Worm (Caenorhabditis elegans) whole organism, late embryonic: ENCODE measurements around the gene C05B5.4.

ENCODE experiments used
- C08G9.2 ChIP-seq: sonication (generic microtip); optimal IDR thresholded peaks from 2 replicates; lab custom pipeline; 2016; ENCODE audit warnings: mild to moderate bottlenecking, missing genetic modification characterization, moderate library complexity, missing compliant biosample characterization
- T23F11.4 ChIP-seq: fragments of 200-800 bp; sonication (Bioruptor generic); optimal IDR thresholded peaks from 2 replicates; lab custom pipeline; 2018; ENCODE audit warnings: mild to moderate bottlenecking, missing genetic modification characterization, missing compliant biosample characterization
- Y22D7AL.16 ChIP-seq: sonication (generic microtip); optimal IDR thresholded peaks from 2 replicates; lab custom pipeline; 2016; ENCODE audit warnings: missing genetic modification characterization, missing compliant biosample characterization
- ahr-1 ChIP-seq: sonication (generic microtip); optimal IDR thresholded peaks from 2 replicates; lab custom pipeline; 2016; ENCODE audit warnings: missing genetic modification characterization, missing compliant biosample characterization
- ceh-18 ChIP-seq: sonication (generic microtip); optimal IDR thresholded peaks from 2 replicates; lab custom pipeline; 2016; ENCODE audit warnings: missing genetic modification characterization, missing compliant biosample characterization
- ceh-19 ChIP-seq: fragments of 200-800 bp; sonication (Bioruptor generic); optimal IDR thresholded peaks from 2 replicates; lab custom pipeline; 2018; ENCODE audit warnings: mild to moderate bottlenecking, missing genetic modification characterization, missing compliant biosample characterization
- ceh-31 ChIP-seq: sonication (generic microtip); optimal IDR thresholded peaks from 2 replicates; lab custom pipeline; 2016; ENCODE audit warnings: missing genetic modification characterization, missing compliant biosample characterization
- ceh-34 ChIP-seq: sonication (generic microtip); optimal IDR thresholded peaks from 2 replicates; lab custom pipeline; 2016; ENCODE audit warnings: mild to moderate bottlenecking, missing genetic modification characterization, missing compliant biosample characterization
- ceh-45 ChIP-seq: fragments of 200-800 bp; sonication (Bioruptor generic); IDR thresholded peaks from 2 replicates; pipeline ENCODE4 v1.3.6; 2022; ENCODE audit warnings: missing genetic modification reagents, missing genetic modification characterization, missing compliant biosample characterization
- ceh-6 ChIP-seq: fragments of 200-800 bp; sonication (Bioruptor generic); optimal IDR thresholded peaks from 2 replicates; lab custom pipeline; 2018; ENCODE audit warnings: mild to moderate bottlenecking, missing genetic modification characterization, missing compliant biosample characterization
- ceh-9 ChIP-seq: sonication (generic microtip); optimal IDR thresholded peaks from 2 replicates; lab custom pipeline; 2016; ENCODE audit warnings: mild to moderate bottlenecking, missing genetic modification characterization, inconsistent platforms, missing compliant biosample characterization
- che-1 ChIP-seq: sonication (generic microtip); optimal IDR thresholded peaks from 2 replicates; lab custom pipeline; 2016; ENCODE audit warnings: mild to moderate bottlenecking, missing genetic modification characterization, missing compliant biosample characterization
- dmd-4 ChIP-seq: sonication (generic microtip); optimal IDR thresholded peaks from 2 replicates; lab custom pipeline; 2016; ENCODE audit warnings: borderline replicate concordance, missing genetic modification characterization, missing compliant biosample characterization
- dve-1 ChIP-seq: sonication (generic microtip); optimal IDR thresholded peaks from 2 replicates; lab custom pipeline; 2017; ENCODE audit warnings: antibody characterized with exemption, mild to moderate bottlenecking, missing genetic modification characterization, missing compliant biosample characterization
- fax-1 ChIP-seq: sonication (generic microtip); optimal IDR thresholded peaks from 2 replicates; lab custom pipeline; 2016; ENCODE audit warnings: missing genotype, missing genetic modification characterization, missing compliant biosample characterization
- fkh-6 ChIP-seq: sonication (generic microtip); optimal IDR thresholded peaks from 2 replicates; lab custom pipeline; 2016; ENCODE audit warnings: missing genetic modification characterization, missing compliant biosample characterization
- hlh-15 ChIP-seq: sonication (generic microtip); optimal IDR thresholded peaks from 2 replicates; lab custom pipeline; 2016; ENCODE audit warnings: missing genetic modification characterization, missing compliant biosample characterization
- hlh-8 ChIP-seq: sonication (generic microtip); optimal IDR thresholded peaks from 2 replicates; lab custom pipeline; 2016; ENCODE audit warnings: missing genotype, missing genetic modification characterization, missing compliant biosample characterization
- lim-6 ChIP-seq: sonication (generic microtip); optimal IDR thresholded peaks from 2 replicates; lab custom pipeline; 2016; ENCODE audit warnings: missing genetic modification characterization, missing compliant biosample characterization
- lin-11 ChIP-seq: fragments of 200-800 bp; sonication (Bioruptor generic); optimal IDR thresholded peaks from 2 replicates; lab custom pipeline; 2018; ENCODE audit warnings: mild to moderate bottlenecking, missing genetic modification characterization, missing compliant biosample characterization
- mec-3 ChIP-seq: sonication (generic microtip); optimal IDR thresholded peaks from 2 replicates; lab custom pipeline; 2016; ENCODE audit warnings: borderline replicate concordance, missing genetic modification characterization, missing compliant biosample characterization
- nfya-1 ChIP-seq: sonication (generic microtip); optimal IDR thresholded peaks from 2 replicates; lab custom pipeline; 2017; ENCODE audit warnings: missing genetic modification characterization, mild to moderate bottlenecking, missing compliant biosample characterization, antibody characterized with exemption, moderate library complexity
- pax-1 ChIP-seq: fragments of 150-350 bp; optimal IDR thresholded peaks from 2 replicates; lab custom pipeline; 2014; ENCODE audit warnings: missing biosample characterization, missing genetic modification characterization
- pros-1 ChIP-seq: fragments of 150-350 bp; optimal IDR thresholded peaks from 2 replicates; lab custom pipeline; 2014; ENCODE audit warnings: missing biosample characterization, missing genetic modification reagents, missing genetic modification characterization
- ref-2 ChIP-seq: sonication (generic microtip); optimal IDR thresholded peaks from 2 replicates; lab custom pipeline; 2016; ENCODE audit warnings: missing genetic modification characterization, missing compliant biosample characterization
- sox-4 ChIP-seq: sonication (generic microtip); optimal IDR thresholded peaks from 2 replicates; lab custom pipeline; 2017; ENCODE audit warnings: mild to moderate bottlenecking, missing genetic modification characterization, inconsistent platforms, missing compliant biosample characterization
- syd-9 ChIP-seq: sonication (generic microtip); optimal IDR thresholded peaks from 2 replicates; lab custom pipeline; 2016; ENCODE audit warnings: mild to moderate bottlenecking, missing genetic modification characterization, moderate library complexity, missing compliant biosample characterization
- ttx-3 ChIP-seq: sonication (generic microtip); optimal IDR thresholded peaks from 2 replicates; lab custom pipeline; 2016; ENCODE audit warnings: missing genetic modification reagents, missing genetic modification characterization, missing compliant biosample characterization
- unc-3 ChIP-seq, 2 experiments: fragments of 200-800 bp in 1 of 2; sonication (Bioruptor generic) in 1 of 2; sonication (generic microtip) in 1 of 2; conservative IDR thresholded peaks in 1 of 2; optimal IDR thresholded peaks in 1 of 2; 2 replicates each; pipeline versions ENCODE4 v1.3.6 to Lab custom; 2016 to 2022; ENCODE audit warnings: missing compliant biosample characterization in 2 of 2, missing genetic modification characterization in 2 of 2, missing genetic modification reagents in 1 of 2
- unc-42 ChIP-seq: sonication (generic microtip); optimal IDR thresholded peaks from 2 replicates; lab custom pipeline; 2016; ENCODE audit warnings: missing genotype, missing genetic modification characterization, missing compliant biosample characterization
- unc-55 ChIP-seq: sonication (generic microtip); optimal IDR thresholded peaks from 2 replicates; lab custom pipeline; 2017; ENCODE audit warnings: missing biosample characterization, missing genetic modification reagents, missing genetic modification characterization
- zip-5 ChIP-seq: sonication (generic microtip); optimal IDR thresholded peaks from 2 replicates; lab custom pipeline; 2016; ENCODE audit warnings: missing genetic modification characterization, missing compliant biosample characterization
- ztf-16 ChIP-seq: sonication (generic microtip); optimal IDR thresholded peaks from 2 replicates; lab custom pipeline; 2017; ENCODE audit warnings: missing genetic modification characterization, missing compliant biosample characterization

The C05B5.4 gene

ce11 chrIII:9956123-9956522 lies 37.6 kb upstream of the C05B5.4 start, which contains the start of gene mog-1:
Gene mog-1, minus strand, starts transcription at chrIII:9956215.
- no peak for TF ChIP-seq ztf-16 (tag; lab: Kevin White, UChicago)
- no peak for TF ChIP-seq fkh-6
- no peak for TF ChIP-seq dmd-4 (tag; lab: Kevin White, UChicago)
- TF ChIP-seq pros-1 (tag; lab: Kevin White, UChicago) = no peak
- TF ChIP-seq nfya-1 = no peak
- TF ChIP-seq che-1 (tag; lab: Kevin White, UChicago) = no peak
- no peak for TF ChIP-seq unc-3 (GFP tag; conservative IDR thresholded peaks at IDR 0.05; lab: Robert Waterston, UW)
- no peak for TF ChIP-seq unc-3 (tag; optimal IDR thresholded peaks at IDR 0.05; lab: Kevin White, UChicago)
- no peak for TF ChIP-seq hlh-15 (tag; lab: Kevin White, UChicago)
- TF ChIP-seq, all 69 proteins: peak for 0

ce11 chrIII:9956665-9957401 lies 36.9 kb upstream of the C05B5.4 start, which contains the start of gene alx-1:
Gene alx-1, plus strand, starts transcription at chrIII:9957351.
- TF ChIP-seq syd-9 (tag; lab: Kevin White, UChicago) (no peak), fax-1 (tag; lab: Kevin White, UChicago) (no peak), zip-5 (no peak)

- no peak for TF ChIP-seq ceh-45 (GFP tag; lab: Robert Waterston, UW)
- no peak for TF ChIP-seq ceh-31 (tag; lab: Kevin White, UChicago)
- TF ChIP-seq ceh-19 (GFP tag; lab: Kevin White, UChicago) = no peak
- TF ChIP-seq hlh-8 (tag; lab: Kevin White, UChicago) = no peak
- no peak for TF ChIP-seq dve-1 (tag; lab: Kevin White, UChicago)
- TF ChIP-seq unc-3 (GFP tag; conservative IDR thresholded peaks at IDR 0.05; lab: Robert Waterston, UW) = no peak
- no peak for TF ChIP-seq unc-3 (tag; optimal IDR thresholded peaks at IDR 0.05; lab: Kevin White, UChicago)
- no peak for TF ChIP-seq unc-42
- TF ChIP-seq fkh-6 = no peak
- TF ChIP-seq ceh-9 (tag; lab: Kevin White, UChicago) = no peak
- TF ChIP-seq ceh-34 = no peak
Observed at ce11 chrIII:9963447-9963846, 30.2 kb upstream of the C05B5.4 start.

- TF ChIP-seq fkh-6 (no peak), ztf-16 (tag; lab: Kevin White, UChicago) (no peak), ceh-9 (tag; lab: Kevin White, UChicago) (no peak), ceh-6 (GFP tag; lab: Kevin White, UChicago) (no peak), Y22D7AL.16 (tag; lab: Kevin White, UChicago) (no peak), hlh-8 (tag; lab: Kevin White, UChicago) (no peak), lim-6 (tag; lab: Kevin White, UChicago) (no peak), ahr-1 (no peak), sox-4 (tag; lab: Kevin White, UChicago) (no peak), pros-1 (tag; lab: Kevin White, UChicago) (no peak), ttx-3 (tag; lab: Kevin White, UChicago) (no peak), pax-1 (tag; lab: Kevin White, UChicago) (no peak), T23F11.4 (no peak)
Observed at ce11 chrIII:9964416-9964815, 29.3 kb upstream of the C05B5.4 start.

- TF ChIP-seq dmd-4 (tag; lab: Kevin White, UChicago) (no peak), unc-55 (GFP tag; lab: Kevin White, UChicago) (peak; percentile 54), mec-3 (tag; lab: Kevin White, UChicago) (no peak)
Observed at ce11 chrIII:9965444-9965843, 28.2 kb upstream of the C05B5.4 start.

- TF ChIP-seq lin-11 (tag; lab: Kevin White, UChicago) (no peak), C08G9.2 (tag; lab: Kevin White, UChicago) (no peak), ceh-18 (tag; lab: Kevin White, UChicago) (no peak), ceh-34 (peak; percentile 40), ref-2 (no peak), unc-42 (no peak)
Observed at ce11 chrIII:9969371-9969770, 24.3 kb upstream of the C05B5.4 start.
